Fruit fly (Drosophila melanogaster): ENCODE measurements around the gene CG4793.

CG4793 gene

dm6 chr2L:15912008-15912900 is 10.9 kb upstream of the CG4793 start (continued):
- TF ChIP-seq CG10267 (tag; optimal IDR thresholded peaks at IDR 0.05): peak; percentile 85
- TF ChIP-seq Taf1 (GFP tag; IDR thresholded peaks at IDR 0.05): peak; percentile 87
- TF ChIP-seq ham (GFP tag; IDR thresholded peaks at IDR 0.05): peak; percentile 77
- no peak for TF ChIP-seq gcm2 (GFP tag; optimal IDR thresholded peaks at IDR 0.05)
- no peak for TF ChIP-seq en (GFP tag; optimal IDR thresholded peaks at IDR 0.05)
- peak; percentile 96 for TF ChIP-seq Ptx1 (GFP tag; IDR thresholded peaks at IDR 0.05)
- peak; percentile 89 for TF ChIP-seq CG17385 (GFP tag; optimal IDR thresholded peaks at IDR 0.05)
- TF ChIP-seq CG2678 (tag; optimal IDR thresholded peaks at IDR 0.05): peak; percentile 98
- peak; percentile 87 for TF ChIP-seq CG14710 (tag; optimal IDR thresholded peaks at IDR 0.05)
- TF ChIP-seq pho (GFP tag; optimal IDR thresholded peaks at IDR 0.05): peak; percentile 45
- peak; percentile 86 for TF ChIP-seq HHEX (GFP tag; optimal IDR thresholded peaks at IDR 0.05)
- TF ChIP-seq CG17568 (GFP tag; optimal IDR thresholded peaks at IDR 0.05): peak; percentile 72
- TF ChIP-seq eyg (GFP tag; optimal IDR thresholded peaks at IDR 0.05): no peak
- TF ChIP-seq CG18011 (GFP tag; optimal IDR thresholded peaks at IDR 0.05): peak; percentile 60
- no peak for TF ChIP-seq fd64A (GFP tag; optimal IDR thresholded peaks at IDR 0.05)
- peak; percentile 92 for TF ChIP-seq CG14050 (GFP tag; IDR thresholded peaks at IDR 0.05)
- no peak; the same call in 1 of the 2 replicates for TF ChIP-seq CG10959 (GFP tag; IDR thresholded peaks at IDR 0.05)
- peak; percentile 86 for TF ChIP-seq CG14441 (GFP tag; IDR thresholded peaks at IDR 0.05)
- peak; percentile 60 for TF ChIP-seq mirr (GFP tag; optimal IDR thresholded peaks at IDR 0.05)
- TF ChIP-seq CG12391 (tag; optimal IDR thresholded peaks at IDR 0.05): peak; percentile 95
- peak; percentile 73 for TF ChIP-seq Gug (GFP tag; IDR thresholded peaks at IDR 0.05)
- TF ChIP-seq hb (GFP tag; IDR thresholded peaks at IDR 0.05; ENCODE audit: partially characterized antibody): no peak
- TF ChIP-seq br (optimal IDR thresholded peaks at IDR 0.05): no peak
- TF ChIP-seq CG4820 (GFP tag; optimal IDR thresholded peaks at IDR 0.05): peak; percentile 76
- no peak for TF ChIP-seq bigmax (GFP tag; optimal IDR thresholded peaks at IDR 0.05)
- TF ChIP-seq slou (GFP tag; optimal IDR thresholded peaks at IDR 0.05): peak; percentile 78
- TF ChIP-seq E2f2 (GFP tag; IDR thresholded peaks at IDR 0.05): peak; percentile 69
- peak; percentile 87 for TF ChIP-seq klu (GFP tag; IDR thresholded peaks at IDR 0.05)
- TF ChIP-seq CG10431 (GFP tag; optimal IDR thresholded peaks at IDR 0.05): peak; percentile 84
- peak; percentile 21 for TF ChIP-seq sug (tag; optimal IDR thresholded peaks at IDR 0.05)
- peak; percentile 92 for TF ChIP-seq CG10979 (tag; optimal IDR thresholded peaks at IDR 0.05)
- TF ChIP-seq CG17361 (GFP tag; IDR thresholded peaks at IDR 0.05): peak; percentile 94
- no peak for TF ChIP-seq Kr (GFP tag; optimal IDR thresholded peaks at IDR 0.05)
- TF ChIP-seq Mes4 (GFP tag; optimal IDR thresholded peaks at IDR 0.05): no peak
- peak; percentile 83 for TF ChIP-seq peb (GFP tag; IDR thresholded peaks at IDR 0.05)
- peak; percentile 84 for TF ChIP-seq CG7357 (GFP tag; IDR thresholded peaks at IDR 0.05)
- peak; percentile 85 for TF ChIP-seq stc (GFP tag; IDR thresholded peaks at IDR 0.05)
- no peak for TF ChIP-seq CG2129 (GFP tag; IDR thresholded peaks at IDR 0.05; ENCODE audit: partially characterized antibody)
- no peak for TF ChIP-seq chm (GFP tag; IDR thresholded peaks at IDR 0.05)
- TF ChIP-seq ATbp (GFP tag; optimal IDR thresholded peaks at IDR 0.05): peak; percentile 88
- TF ChIP-seq ttk (GFP tag; IDR thresholded peaks at IDR 0.05): peak; percentile 84
- TF ChIP-seq luna (GFP tag; optimal IDR thresholded peaks at IDR 0.05): no peak
- no peak for TF ChIP-seq CG8089 (GFP tag; optimal IDR thresholded peaks at IDR 0.05)
- TF ChIP-seq CG7963 (GFP tag; IDR thresholded peaks at IDR 0.05; ENCODE audit: partially characterized antibody): no peak
- TF ChIP-seq ci (GFP tag; IDR thresholded peaks at IDR 0.05): peak; percentile 92
- TF ChIP-seq CG9727 (GFP tag; optimal IDR thresholded peaks at IDR 0.05): peak; percentile 94
- peak; percentile 20 for TF ChIP-seq TFAM (GFP tag; optimal IDR thresholded peaks at IDR 0.05)
- peak; percentile 82 for TF ChIP-seq vvl (GFP tag; IDR thresholded peaks at IDR 0.05)
- TF ChIP-seq NfI (GFP tag; optimal IDR thresholded peaks at IDR 0.05): peak; percentile 90
- peak; percentile 96 for TF ChIP-seq CG7839 (tag; optimal IDR thresholded peaks at IDR 0.05)

Data from whole organism, embryonic.